Worm (Caenorhabditis elegans): ENCODE data around the gene nspb-6.

nspb-6 gene

DNA sequence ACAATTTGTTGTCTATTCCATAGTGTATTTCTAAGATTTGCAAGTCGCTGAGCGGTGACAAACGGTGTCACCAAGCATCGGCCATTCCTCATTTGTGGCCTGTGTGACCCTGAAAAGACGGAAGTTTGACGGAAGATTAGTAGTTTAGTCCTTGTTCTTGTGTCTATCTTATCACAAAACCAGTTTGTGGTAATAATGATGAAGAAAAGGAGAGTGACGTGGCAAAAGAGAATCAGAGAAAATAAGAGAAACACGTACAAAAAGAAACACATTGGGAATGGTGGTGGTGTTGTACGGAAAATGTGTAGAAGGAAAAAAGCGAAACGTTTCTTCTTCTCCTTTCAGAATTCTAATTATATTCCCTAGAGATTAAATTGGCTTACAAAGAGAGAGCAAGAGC, 43.8 kb downstream of the nspb-6 start, which contains the start of gene mcu-1:
Gene mcu-1, minus strand, starts transcription at position 109 of the 400 bp plus-strand sequence.
- TF ChIP-seq nhr-47 (tag; optimal IDR thresholded peaks at IDR 0.05) = peak; percentile 7
- TF ChIP-seq lin-35 (GFP tag; optimal IDR thresholded peaks at IDR 0.05) = peak in 1 of 2 experiments; percentile 68
- TF ChIP-seq C16A3.4 (tag; optimal IDR thresholded peaks at IDR 0.05) = peak; percentile 16
- TF ChIP-seq sup-37 (GFP tag; optimal IDR thresholded peaks at IDR 0.05) = no peak
- TF ChIP-seq grh-1 (GFP tag; IDR thresholded peaks at IDR 0.05) = peak; percentile 92
- TF ChIP-seq tbx-2 (tag; optimal IDR thresholded peaks at IDR 0.05) = peak; percentile 57
- TF ChIP-seq nhr-19 (GFP tag; conservative IDR thresholded peaks at IDR 0.05) = peak; percentile 17; the same call in 1 of the 2 replicates
- TF ChIP-seq snu-23 (GFP tag; optimal IDR thresholded peaks at IDR 0.05) = peak; percentile 57
- TF ChIP-seq dpl-1 (GFP tag; optimal IDR thresholded peaks at IDR 0.05) = peak in 1 of 3 experiments; percentile 3
- peak; percentile 56 for TF ChIP-seq nhr-20 (tag; optimal IDR thresholded peaks at IDR 0.05)
- no peak for TF ChIP-seq hpl-2 (GFP tag; optimal IDR thresholded peaks at IDR 0.05)
- peak; percentile 97 for TF ChIP-seq nhr-85 (tag)
- TF ChIP-seq efl-1 (optimal IDR thresholded peaks at IDR 0.05) = no peak
- peak in 1 of 2 experiments; percentile 92 for TF ChIP-seq efl-1 (GFP tag; optimal IDR thresholded peaks at IDR 0.05 in 1 of 2)
- TF ChIP-seq pag-3 (tag; optimal IDR thresholded peaks at IDR 0.05; ENCODE audit: borderline replicate concordance, insufficient read depth) = peak; percentile 60
- peak; percentile 15 for TF ChIP-seq rnt-1 (tag; optimal IDR thresholded peaks at IDR 0.05)
- peak; percentile 95 for TF ChIP-seq blmp-1 (tag; optimal IDR thresholded peaks at IDR 0.05)
- TF ChIP-seq pax-3 (tag; optimal IDR thresholded peaks at IDR 0.05) = no peak
- TF ChIP-seq elt-3 (tag; optimal IDR thresholded peaks at IDR 0.05) = peak in 5 of 6 experiments; percentile 80 to 93 (median 89)
- TF ChIP-seq nhr-90 (tag; optimal IDR thresholded peaks at IDR 0.05; ENCODE audit: poor library complexity) = peak; percentile 34
- no peak for TF ChIP-seq fkh-10 (GFP tag; optimal IDR thresholded peaks at IDR 0.05)
- TF ChIP-seq sptf-1 (tag; optimal IDR thresholded peaks at IDR 0.05) = no peak
- TF ChIP-seq lsy-2 (tag; optimal IDR thresholded peaks at IDR 0.05) = peak in 1 of 2 experiments; percentile 48
- peak; percentile 64 for TF ChIP-seq nhr-71 (tag; optimal IDR thresholded peaks at IDR 0.05)
- no peak for TF ChIP-seq unc-86 (tag; optimal IDR thresholded peaks at IDR 0.05)
- peak; percentile 86 for TF ChIP-seq lin-14 (GFP tag; optimal IDR thresholded peaks at IDR 0.05)
- no peak for TF ChIP-seq alr-1 (tag; optimal IDR thresholded peaks at IDR 0.05; ENCODE audit: borderline replicate concordance)
- TF ChIP-seq swsn-7 (tag; optimal IDR thresholded peaks at IDR 0.05) = no peak

DNA sequence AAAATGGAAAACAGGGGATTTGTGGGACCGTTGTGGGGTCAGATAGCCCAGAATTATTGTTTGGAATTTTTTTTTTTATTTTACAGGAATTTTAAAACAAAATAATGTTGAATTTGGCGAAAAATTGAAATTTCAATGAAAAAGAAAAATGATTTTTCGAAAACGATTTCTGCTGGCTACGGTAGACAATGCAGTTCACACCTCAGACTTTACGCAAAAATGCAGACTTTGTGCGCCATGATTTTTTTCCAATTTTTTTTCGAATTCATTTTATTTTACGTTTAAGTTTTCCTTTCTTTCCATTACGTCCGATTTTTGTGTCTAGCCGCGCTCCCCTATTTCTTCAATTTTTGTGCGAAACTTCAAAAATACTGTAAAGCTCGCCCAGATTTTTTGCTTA, 44.6 kb downstream of the nspb-6 start:
- TF ChIP-seq lsy-2 (tag; optimal IDR thresholded peaks at IDR 0.05) (peak in 1 of 2 experiments; percentile 72), dsc-1 (tag; optimal IDR thresholded peaks at IDR 0.05) (no peak)

DNA sequence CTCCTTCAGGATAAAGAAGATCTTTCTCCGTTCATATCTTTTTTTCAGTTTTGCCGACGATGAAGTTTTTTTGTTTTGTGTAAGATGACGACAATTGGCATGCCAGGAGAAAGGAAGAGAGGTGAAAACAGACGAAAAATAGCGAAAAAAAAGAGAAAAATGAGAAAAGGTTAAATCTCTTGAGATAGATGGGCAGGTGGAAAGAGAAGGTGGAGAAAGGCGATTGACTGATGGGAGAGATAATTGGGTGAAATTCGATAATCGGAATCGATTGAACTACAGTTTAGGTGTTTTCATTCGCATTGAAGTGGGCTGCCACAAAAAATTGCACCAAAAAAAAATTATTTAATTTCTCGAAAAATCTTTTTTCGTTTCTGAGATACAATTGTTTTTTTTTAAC, 45.3 kb downstream of the nspb-6 start:
- TF ChIP-seq nhr-20 (tag; optimal IDR thresholded peaks at IDR 0.05) (peak; percentile 58), zag-1 (tag; optimal IDR thresholded peaks at IDR 0.05) (no peak), rnt-1 (tag; optimal IDR thresholded peaks at IDR 0.05) (peak; percentile 29), vab-15 (tag; optimal IDR thresholded peaks at IDR 0.05) (no peak), C16A3.4 (tag; optimal IDR thresholded peaks at IDR 0.05) (no peak), mef-2 (tag; optimal IDR thresholded peaks at IDR 0.05) (no peak), lin-14 (GFP tag; optimal IDR thresholded peaks at IDR 0.05) (peak; percentile 76), fkh-4 (tag; optimal IDR thresholded peaks at IDR 0.05; ENCODE audit: borderline replicate concordance) (no peak), lir-3 (tag; optimal IDR thresholded peaks at IDR 0.05; ENCODE audit: poor library complexity) (no peak), nhr-28 (tag; optimal IDR thresholded peaks at IDR 0.05) (no peak), C04F5.9 (tag; optimal IDR thresholded peaks at IDR 0.05) (no peak), lin-35 (GFP tag; optimal IDR thresholded peaks at IDR 0.05) (no peak), ces-1 (GFP tag; optimal IDR thresholded peaks at IDR 0.05) (no peak), ceh-88 (GFP tag; IDR thresholded peaks at IDR 0.05) (no peak), ama-1 (optimal IDR thresholded peaks at IDR 0.05) (no peak), swsn-7 (tag; optimal IDR thresholded peaks at IDR 0.05) (no peak), aly-2 (tag; optimal IDR thresholded peaks at IDR 0.05) (no peak), ets-5 (GFP tag; IDR thresholded peaks at IDR 0.05) (no peak), mep-1 (tag; optimal IDR thresholded peaks at IDR 0.05) (peak; percentile 12), nhr-19 (GFP tag; conservative IDR thresholded peaks at IDR 0.05) (no peak), pag-3 (tag; optimal IDR thresholded peaks at IDR 0.05; ENCODE audit: borderline replicate concordance, insufficient read depth) (peak; percentile 98), aha-1 (tag; optimal IDR thresholded peaks at IDR 0.05) (no peak), nhr-90 (tag; optimal IDR thresholded peaks at IDR 0.05; ENCODE audit: poor library complexity) (no peak), lin-13 (GFP tag; optimal IDR thresholded peaks at IDR 0.05) (no peak), tbx-2 (tag; optimal IDR thresholded peaks at IDR 0.05) (no peak), egl-27 (tag; optimal IDR thresholded peaks at IDR 0.05) (no peak), blmp-1 (tag; optimal IDR thresholded peaks at IDR 0.05) (peak; percentile 98), unc-86 (tag; optimal IDR thresholded peaks at IDR 0.05) (no peak), snu-23 (GFP tag; optimal IDR thresholded peaks at IDR 0.05) (peak; percentile 42), unc-30 (tag; optimal IDR thresholded peaks at IDR 0.05) (no peak), lsy-2 (tag; optimal IDR thresholded peaks at IDR 0.05) (peak in 1 of 2 experiments; percentile 34), efl-3 (GFP tag; optimal IDR thresholded peaks at IDR 0.05) (no peak)
